Worm (Caenorhabditis elegans) whole organism, L4 larva: ENCODE results near the gene B0454.26.
A peak's percentile ranks its signal among the peaks of the same experiment; 100 is the strongest.

ENCODE experiments used
- F10B5.3 ChIP-seq: sonication (generic microtip); optimal IDR thresholded peaks from 2 replicates; lab custom pipeline; 2016; ENCODE audit warnings: mild to moderate bottlenecking, missing genetic modification characterization, missing compliant biosample characterization
- F49E8.2 ChIP-seq: sonication (generic microtip); optimal IDR thresholded peaks from 2 replicates; lab custom pipeline; 2016; ENCODE audit warnings: missing compliant biosample characterization, mild to moderate bottlenecking, missing genetic modification characterization, borderline replicate concordance
- Y105C5A.15 ChIP-seq: fragments of 200-800 bp; sonication (Bioruptor generic); IDR thresholded peaks from 2 replicates; pipeline ENCODE4 v1.3.6; 2022; ENCODE audit warnings: missing genetic modification characterization, missing compliant biosample characterization
- Y48G9A.11 ChIP-seq: fragments of 200-800 bp; sonication (Bioruptor generic); IDR thresholded peaks from 2 replicates; pipeline ENCODE4 v1.3.6; 2022; ENCODE audit warnings: missing genetic modification reagents, missing genetic modification characterization, missing compliant biosample characterization
- ZK337.2 ChIP-seq: fragments of 200-800 bp; sonication (Bioruptor generic); IDR thresholded peaks from 2 replicates; pipeline ENCODE4 v1.3.6; 2022; ENCODE audit warnings: missing genetic modification reagents, missing genetic modification characterization, missing compliant biosample characterization
- ZK546.5 ChIP-seq, 2 experiments: sonication (generic microtip); optimal IDR thresholded peaks; 2 replicates each; lab custom pipeline; 2017; ENCODE audit warnings: missing biosample characterization in 2 of 2, missing genetic modification characterization in 2 of 2
- aly-2 ChIP-seq: sonication (generic microtip); optimal IDR thresholded peaks from 2 replicates; lab custom pipeline; 2018; ENCODE audit warnings: missing biosample characterization, missing genetic modification characterization
- ceh-32 ChIP-seq: sonication (generic microtip); optimal IDR thresholded peaks from 2 replicates; lab custom pipeline; 2016; ENCODE audit warnings: mild to moderate bottlenecking, missing genetic modification characterization, missing compliant biosample characterization; ENCODE audit not compliant: poor library complexity
- ceh-44 ChIP-seq: fragments of 200-800 bp; sonication (Bioruptor generic); IDR thresholded peaks from 2 replicates; pipeline ENCODE4 v1.3.6; 2022; ENCODE audit warnings: missing genetic modification reagents, missing genetic modification characterization, missing compliant biosample characterization
- daf-19 ChIP-seq: fragments of 200-800 bp; sonication (Bioruptor generic); conservative IDR thresholded peaks from 2 replicates; pipeline ENCODE4 v1.3.6; 2022; ENCODE audit warnings: missing genetic modification characterization, missing compliant biosample characterization
- dmd-6 ChIP-seq: fragments of 200-800 bp; sonication (Bioruptor generic); IDR thresholded peaks from 2 replicates; pipeline ENCODE4 v1.3.6; 2022; ENCODE audit warnings: missing genetic modification reagents, missing genetic modification characterization, missing compliant biosample characterization
- dmd-8 ChIP-seq: fragments of 200-800 bp; sonication (Bioruptor generic); IDR thresholded peaks from 2 replicates; pipeline ENCODE4 v1.3.6; 2022; ENCODE audit warnings: missing genetic modification characterization, missing compliant biosample characterization
- dmd-9 ChIP-seq: fragments of 200-800 bp; sonication (Bioruptor generic); IDR thresholded peaks from 2 replicates; pipeline ENCODE4 v1.3.6; 2022; ENCODE audit warnings: missing genetic modification reagents, missing genetic modification characterization, missing compliant biosample characterization
- dpl-1 ChIP-seq: fragments of 150-350 bp; optimal IDR thresholded peaks from 2 replicates; lab custom pipeline; 2014; ENCODE audit warnings: missing biosample characterization, missing genetic modification reagents, missing genetic modification characterization
- duxl-1 ChIP-seq: sonication (generic microtip); optimal IDR thresholded peaks from 2 replicates; lab custom pipeline; 2016; ENCODE audit warnings: mild to moderate bottlenecking, missing genetic modification characterization, moderate library complexity, missing compliant biosample characterization; ENCODE audit not compliant: poor library complexity
- dve-1 ChIP-seq: sonication (generic microtip); optimal IDR thresholded peaks from 2 replicates; lab custom pipeline; 2017; ENCODE audit warnings: antibody characterized with exemption, mild to moderate bottlenecking, missing genetic modification characterization, missing compliant biosample characterization; ENCODE audit not compliant: insufficient read depth
- egl-27 ChIP-seq: sonication (generic microtip); optimal IDR thresholded peaks from 3 replicates; lab custom pipeline; 2017; ENCODE audit warnings: missing biosample characterization, missing genetic modification reagents, missing genetic modification characterization
- hif-1 ChIP-seq, 2 experiments: sonication (generic microtip); optimal IDR thresholded peaks; 2 replicates each; lab custom pipeline; 2016 to 2017; ENCODE audit warnings: missing compliant biosample characterization in 2 of 2, missing genetic modification characterization in 2 of 2, missing genetic modification reagents in 2 of 2, missing genotype in 2 of 2, mild to moderate bottlenecking in 1 of 2
- lim-7 ChIP-seq: fragments of 200-800 bp; sonication (Bioruptor generic); IDR thresholded peaks from 2 replicates; pipeline ENCODE4 v1.3.6; 2022; ENCODE audit warnings: missing genetic modification characterization, missing compliant biosample characterization
- lin-1 ChIP-seq: fragments of 200-800 bp; sonication (Bioruptor generic); IDR thresholded peaks from 2 replicates; pipeline ENCODE4 v1.3.6; 2022; ENCODE audit warnings: missing genetic modification reagents, missing genetic modification characterization, missing compliant biosample characterization
- lsy-2 ChIP-seq, 2 experiments: fragments of 150-350 bp in 1 of 2; sonication (generic microtip) in 1 of 2; optimal IDR thresholded peaks; 2 replicates each; lab custom pipeline; 2014 to 2017; ENCODE audit warnings: missing biosample characterization in 2 of 2, missing genetic modification characterization in 2 of 2
- mdt-29 ChIP-seq: fragments of 200-800 bp; sonication (Bioruptor generic); IDR thresholded peaks from 2 replicates; pipeline ENCODE4 v1.3.6; 2022; ENCODE audit warnings: missing genetic modification reagents, missing genetic modification characterization, missing compliant biosample characterization
- mes-2 ChIP-seq: sonication (generic microtip); optimal IDR thresholded peaks from 2 replicates; lab custom pipeline; 2016; ENCODE audit warnings: missing genotype, mild to moderate bottlenecking, missing genetic modification characterization, missing compliant biosample characterization; ENCODE audit not compliant: poor library complexity, severe bottlenecking
- mxl-2 ChIP-seq: fragments of 200-800 bp; sonication (Bioruptor generic); conservative IDR thresholded peaks from 2 replicates; pipeline ENCODE4 v1.3.6; 2022; ENCODE audit warnings: missing genetic modification reagents, missing genetic modification characterization, missing compliant biosample characterization
- mxl-3 ChIP-seq: fragments of 200-800 bp; sonication (Bioruptor generic); optimal IDR thresholded peaks from 2 replicates; lab custom pipeline; 2018; ENCODE audit warnings: mild to moderate bottlenecking, missing genetic modification characterization, missing compliant biosample characterization
- nhr-102 ChIP-seq: sonication (generic microtip); optimal IDR thresholded peaks from 2 replicates; lab custom pipeline; 2016; ENCODE audit warnings: mild to moderate bottlenecking, missing genetic modification characterization, moderate library complexity, missing compliant biosample characterization
- nhr-111 ChIP-seq: fragments of 200-800 bp; sonication (Bioruptor generic); optimal IDR thresholded peaks from 2 replicates; lab custom pipeline; 2018; ENCODE audit warnings: mild to moderate bottlenecking, missing genetic modification characterization, missing compliant biosample characterization
- nhr-25 ChIP-seq: sonication (generic microtip); optimal IDR thresholded peaks from 2 replicates; lab custom pipeline; 2017; ENCODE audit warnings: missing genetic modification characterization, mild to moderate bottlenecking, missing compliant biosample characterization, antibody characterized with exemption, moderate library complexity, borderline replicate concordance; ENCODE audit not compliant: insufficient read depth
- nhr-28 ChIP-seq: fragments of 150-350 bp; optimal IDR thresholded peaks from 2 replicates; lab custom pipeline; 2014; ENCODE audit warnings: missing biosample characterization, missing genetic modification characterization
- nhr-41 ChIP-seq: fragments of 200-800 bp; sonication (Bioruptor generic); IDR thresholded peaks from 2 replicates; pipeline ENCODE4 v1.3.6; 2022; ENCODE audit warnings: missing genetic modification reagents, missing genetic modification characterization, missing compliant biosample characterization
- nhr-42 ChIP-seq: fragments of 200-800 bp; sonication (Bioruptor generic); IDR thresholded peaks from 2 replicates; pipeline ENCODE4 v1.3.6; 2022; ENCODE audit warnings: missing genetic modification characterization, missing compliant biosample characterization
- nhr-48 ChIP-seq: sonication (generic microtip); optimal IDR thresholded peaks from 2 replicates; lab custom pipeline; 2016; ENCODE audit warnings: mild to moderate bottlenecking, missing genetic modification characterization, missing compliant biosample characterization
- nhr-6 ChIP-seq: fragments of 150-350 bp; optimal IDR thresholded peaks from 2 replicates; lab custom pipeline; 2014; ENCODE audit warnings: missing biosample characterization, missing genetic modification characterization
- nhr-76 ChIP-seq: fragments of 150-350 bp; optimal IDR thresholded peaks from 2 replicates; lab custom pipeline; 2014; ENCODE audit warnings: missing biosample characterization, missing genetic modification characterization
- pqm-1 ChIP-seq: sonication (generic microtip); optimal IDR thresholded peaks from 2 replicates; lab custom pipeline; 2017; ENCODE audit warnings: missing biosample characterization, missing genetic modification characterization
- rbr-2 ChIP-seq: sonication (generic microtip); optimal IDR thresholded peaks from 2 replicates; lab custom pipeline; 2016; ENCODE audit warnings: missing genotype, missing genetic modification characterization, missing compliant biosample characterization
- sdz-12 ChIP-seq: fragments of 200-800 bp; sonication (Bioruptor generic); optimal IDR thresholded peaks from 2 replicates; lab custom pipeline; 2018; ENCODE audit warnings: mild to moderate bottlenecking, missing genetic modification characterization, missing compliant biosample characterization
- set-16 ChIP-seq: fragments of 200-800 bp; sonication (Bioruptor generic); IDR thresholded peaks from 2 replicates; pipeline ENCODE4 v1.3.6; 2022; ENCODE audit warnings: missing genetic modification reagents, missing genetic modification characterization, missing compliant biosample characterization
- zag-1 ChIP-seq: fragments of 150-350 bp; optimal IDR thresholded peaks from 2 replicates; lab custom pipeline; 2014; ENCODE audit warnings: missing biosample characterization, missing genetic modification characterization
- zfp-2 ChIP-seq: sonication (generic microtip); optimal IDR thresholded peaks from 2 replicates; lab custom pipeline; 2016; ENCODE audit warnings: mild to moderate bottlenecking, missing genetic modification characterization, missing compliant biosample characterization
- ztf-11 ChIP-seq: fragments of 150-350 bp; optimal IDR thresholded peaks from 2 replicates; lab custom pipeline; 2014; ENCODE audit warnings: missing biosample characterization, missing genetic modification characterization

B0454.26 gene

ce11 chrII:3062222-3062621 lies 23.9 kb upstream of the B0454.26 start (continued):
- no peak for TF ChIP-seq Y105C5A.15
- no peak for TF ChIP-seq mxl-2 (GFP tag; lab: Robert Waterston, UW)
- TF ChIP-seq F10B5.3 (tag; lab: Kevin White, UChicago): no peak
- TF ChIP-seq dpl-1 (GFP tag; lab: Kevin White, UChicago): no peak
- TF ChIP-seq zfp-2: no peak
- peak; percentile 36 for TF ChIP-seq dmd-6
- no peak for TF ChIP-seq hif-1 (tag; optimal IDR thresholded peaks at IDR 0.05; lab: Kevin White, UChicago)
- peak; percentile 64 for TF ChIP-seq nhr-102 (tag; lab: Kevin White, UChicago)
- TF ChIP-seq nhr-28 (tag; lab: Kevin White, UChicago): peak; percentile 21
- TF ChIP-seq pqm-1 (tag; lab: Kevin White, UChicago): no peak
- peak; percentile 65; the same call in 1 of the 2 replicates for TF ChIP-seq mdt-29
- TF ChIP-seq ceh-44 (GFP tag; lab: Robert Waterston, UW): peak; percentile 74; the same call in 1 of the 2 replicates
- no peak for TF ChIP-seq daf-19
- TF ChIP-seq aly-2: no peak
- peak in 1 of 2 experiments; percentile 56 for TF ChIP-seq lsy-2 (tag; optimal IDR thresholded peaks at IDR 0.05; lab: Kevin White, UChicago)
- peak; percentile 72 for TF ChIP-seq duxl-1 (tag; lab: Kevin White, UChicago)
- no peak for TF ChIP-seq ztf-11 (tag; lab: Kevin White, UChicago)
- TF ChIP-seq nhr-42 (GFP tag; lab: Robert Waterston, UW): peak; percentile 72; the same call in 1 of the 2 replicates
- TF ChIP-seq lim-7 (GFP tag; lab: Robert Waterston, UW): no peak; the same call in 1 of the 2 replicates
- TF ChIP-seq nhr-41 (GFP tag; lab: Robert Waterston, UW): 0 out of 2 replicates have a peak, but pooled peaks have one; percentile 43
- no peak for TF ChIP-seq egl-27 (tag; lab: Kevin White, UChicago)
- no peak for TF ChIP-seq rbr-2 (tag; lab: Kevin White, UChicago)
- peak; percentile 85 for TF ChIP-seq dmd-8 (GFP tag; lab: Robert Waterston, UW)
- TF ChIP-seq mxl-3 (GFP tag; lab: Kevin White, UChicago): no peak
- no peak for TF ChIP-seq nhr-76 (tag; lab: Kevin White, UChicago)

ce11 chrII:3061605-3062004 lies 23.3 kb upstream of the B0454.26 start:
- TF ChIP-seq nhr-28 (tag; lab: Kevin White, UChicago) (no peak), set-16 (peak; percentile 83), sdz-12 (peak; percentile 19)

- no peak for TF ChIP-seq dve-1 (tag; lab: Kevin White, UChicago)
- no peak for TF ChIP-seq nhr-6 (tag; lab: Kevin White, UChicago)
- TF ChIP-seq ceh-32: no peak
- no peak for TF ChIP-seq nhr-111 (GFP tag; lab: Kevin White, UChicago)
Measured at ce11 chrII:3060782-3061181, 22.4 kb upstream of the B0454.26 start, which contains the start of gene Y25C1A.6. Y25C1A.6 (plus strand) TSS chrII:3061082.

ce11 chrII:3056266-3056872 lies 18.0 kb upstream of the B0454.26 start, which contains the start of gene lin-8:
lin-8 (plus strand) TSS chrII:3056822.
- TF ChIP-seq F49E8.2 (tag; lab: Kevin White, UChicago): peak; percentile 59
- no peak for TF ChIP-seq aly-2

- no peak for TF ChIP-seq ZK337.2
- no peak for TF ChIP-seq dpl-1 (GFP tag; lab: Kevin White, UChicago)
- TF ChIP-seq lin-1 (GFP tag; lab: Robert Waterston, UW): no peak
- TF ChIP-seq nhr-28 (tag; lab: Kevin White, UChicago): peak; percentile 5
- TF ChIP-seq Y48G9A.11 (GFP tag; lab: Robert Waterston, UW): no peak
- TF ChIP-seq dmd-9 (GFP tag; lab: Robert Waterston, UW): no peak
- peak in 1 of 2 experiments; percentile 5 for TF ChIP-seq hif-1 (tag; optimal IDR thresholded peaks at IDR 0.05; lab: Kevin White, UChicago)
- no peak for TF ChIP-seq daf-19
- peak; percentile 94 for TF ChIP-seq set-16
- no peak for TF ChIP-seq nhr-6 (tag; lab: Kevin White, UChicago)
- no peak for TF ChIP-seq nhr-25 (tag; lab: Kevin White, UChicago)
- TF ChIP-seq ztf-11 (tag; lab: Kevin White, UChicago): no peak
- no peak for TF ChIP-seq ZK546.5 (tag; optimal IDR thresholded peaks at IDR 0.05; lab: Kevin White, UChicago)
- TF ChIP-seq nhr-48 (tag; lab: Kevin White, UChicago): no peak
- TF ChIP-seq mes-2 (tag; lab: Kevin White, UChicago): peak; percentile 16
- TF ChIP-seq duxl-1 (tag; lab: Kevin White, UChicago): no peak
- TF ChIP-seq zag-1 (tag; lab: Kevin White, UChicago): no peak
- no peak for TF ChIP-seq ceh-44 (GFP tag; lab: Robert Waterston, UW)
Measured at ce11 chrII:3055531-3055930, 17.2 kb upstream of the B0454.26 start.
